Fruit fly (Drosophila melanogaster): Measurements from ENCODE around the gene CG3078.

DNA sequence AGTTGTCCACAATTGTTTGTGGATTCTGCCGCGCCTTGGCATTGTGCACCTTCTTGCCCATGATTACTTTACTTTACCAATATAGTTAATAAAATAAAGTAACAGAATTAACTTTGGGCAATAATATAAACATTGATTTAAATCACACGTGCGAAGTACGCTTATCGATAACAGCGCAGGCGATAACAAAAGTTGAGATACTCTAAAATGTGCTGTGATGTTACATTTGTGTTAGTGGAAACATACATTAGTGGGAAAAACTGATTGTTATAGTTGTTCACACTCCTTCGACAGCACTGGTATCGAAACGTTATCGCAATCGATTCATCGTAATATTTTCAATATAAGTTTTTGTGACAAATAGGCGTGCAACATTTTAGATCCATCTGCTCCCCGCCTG lies 17.8 kb downstream of the CG3078 start, which contains the start of gene kz:
- TF ChIP-seq pan (optimal IDR thresholded peaks at IDR 0.05) = no peak
- no peak for TF ChIP-seq psq (optimal IDR thresholded peaks at IDR 0.05)

Measured in whole organism.